Fruit fly (Drosophila melanogaster) whole organism, embryonic: ENCODE data around the gene CG33107.

Experiments
- Abd-B ChIP-seq: fragments of 200-800 bp; sonication (Bioruptor generic); optimal IDR thresholded peaks from 2 replicates; lab custom pipeline; 2018; ENCODE audit warnings: missing biosample characterization, mild to moderate bottlenecking, missing genetic modification characterization, moderate library complexity
- Atf3 ChIP-seq: fragments of 200-800 bp; sonication (Bioruptor generic); optimal IDR thresholded peaks from 3 replicates; lab custom pipeline; 2016; ENCODE audit warnings: missing biosample characterization, missing genetic modification characterization
- Bgb ChIP-seq: fragments of 200-800 bp; sonication (Bioruptor generic); IDR thresholded peaks from 2 replicates; pipeline ENCODE4 v1.3.6; 2022; ENCODE audit warnings: missing biosample characterization, missing genetic modification characterization; ENCODE audit not compliant: partially characterized antibody
- CG10147 ChIP-seq: fragments of 200-800 bp; sonication (Bioruptor generic); optimal IDR thresholded peaks from 2 replicates; lab custom pipeline; 2019; ENCODE audit warnings: missing biosample characterization, mild to moderate bottlenecking, missing genetic modification characterization, moderate library complexity
- CG10565 ChIP-seq: fragments of 200-800 bp; sonication (Bioruptor generic); optimal IDR thresholded peaks from 3 replicates; lab custom pipeline; 2016; ENCODE audit warnings: missing biosample characterization, mild to moderate bottlenecking, missing genetic modification characterization
- CG11093 ChIP-seq: fragments of 200-800 bp; sonication (Bioruptor generic); IDR thresholded peaks from 3 replicates; pipeline ENCODE4 v1.3.6; 2022; ENCODE audit warnings: missing biosample characterization, missing genetic modification characterization
- CG12104 ChIP-seq: fragments of 200-800 bp; sonication (Bioruptor generic); optimal IDR thresholded peaks from 3 replicates; lab custom pipeline; 2016; ENCODE audit warnings: missing biosample characterization, missing genetic modification characterization
- CG13775 ChIP-seq: fragments of 200-800 bp; sonication (Bioruptor generic); optimal IDR thresholded peaks from 3 replicates; lab custom pipeline; 2017; ENCODE audit warnings: missing biosample characterization, mild to moderate bottlenecking, missing genetic modification characterization
- CG14014 ChIP-seq: fragments of 200-800 bp; sonication (Bioruptor generic); IDR thresholded peaks from 2 replicates; pipeline ENCODE4 v1.3.6; 2022; ENCODE audit warnings: missing biosample characterization, missing genetic modification characterization
- CG15601 ChIP-seq: fragments of 200-800 bp; sonication (Bioruptor generic); optimal IDR thresholded peaks from 3 replicates; lab custom pipeline; 2019; ENCODE audit warnings: missing biosample characterization, mild to moderate bottlenecking, missing genetic modification characterization, moderate library complexity
- CG1603 ChIP-seq: fragments of 200-800 bp; sonication (Bioruptor generic); optimal IDR thresholded peaks from 2 replicates; lab custom pipeline; 2019; ENCODE audit warnings: missing biosample characterization, mild to moderate bottlenecking, missing genetic modification characterization, moderate library complexity
- CG17612 ChIP-seq: fragments of 200-800 bp; sonication (Bioruptor generic); IDR thresholded peaks from 2 replicates; pipeline ENCODE4 v1.3.6; 2022; ENCODE audit warnings: missing biosample characterization, missing genetic modification characterization
- CG18476 ChIP-seq: fragments of 200-800 bp; sonication (Bioruptor generic); optimal IDR thresholded peaks from 2 replicates; lab custom pipeline; 2016; ENCODE audit warnings: missing biosample characterization, mild to moderate bottlenecking, missing genetic modification characterization
- CG18599 ChIP-seq: fragments of 200-800 bp; sonication (Bioruptor generic); optimal IDR thresholded peaks from 3 replicates; lab custom pipeline; 2017; ENCODE audit warnings: missing biosample characterization, missing genetic modification characterization, mild to moderate bottlenecking, moderate library complexity, missing genetic modification reagents
- CG18764 ChIP-seq: fragments of 200-800 bp; sonication (Bioruptor generic); optimal IDR thresholded peaks from 3 replicates; lab custom pipeline; 2016; ENCODE audit warnings: missing biosample characterization, missing genetic modification characterization
- CG2116 ChIP-seq: fragments of 200-800 bp; sonication (Bioruptor generic); optimal IDR thresholded peaks from 3 replicates; lab custom pipeline; 2018; ENCODE audit warnings: missing biosample characterization, mild to moderate bottlenecking, missing genetic modification characterization
- CG3407 ChIP-seq: fragments of 200-800 bp; sonication (Bioruptor generic); optimal IDR thresholded peaks from 2 replicates; lab custom pipeline; 2018; ENCODE audit warnings: missing biosample characterization, mild to moderate bottlenecking, missing genetic modification characterization
- CG34422 ChIP-seq: fragments of 200-800 bp; sonication (Bioruptor generic); IDR thresholded peaks from 3 replicates; pipeline ENCODE4 v1.3.6; 2022; ENCODE audit warnings: missing biosample characterization, missing genetic modification characterization
- CG4328 ChIP-seq: fragments of 200-800 bp; sonication (Bioruptor generic); optimal IDR thresholded peaks from 3 replicates; lab custom pipeline; 2017; ENCODE audit warnings: missing biosample characterization, missing genetic modification reagents, missing genetic modification characterization
- CG43689 ChIP-seq: fragments of 200-800 bp; sonication (Bioruptor generic); IDR thresholded peaks from 2 replicates; pipeline ENCODE4 v1.3.6; 2022; ENCODE audit warnings: missing biosample characterization, missing genetic modification characterization
- CG5953 ChIP-seq: fragments of 200-800 bp; sonication (Bioruptor generic); IDR thresholded peaks from 2 replicates; pipeline ENCODE4 v1.3.6; 2022; ENCODE audit warnings: missing biosample characterization, missing genetic modification characterization
- CG6175 ChIP-seq: fragments of 200-800 bp; sonication (Bioruptor generic); IDR thresholded peaks from 3 replicates; pipeline ENCODE4 v1.3.6; 2022; ENCODE audit warnings: missing biosample characterization, missing genetic modification characterization
- CG9215 ChIP-seq: fragments of 200-800 bp; sonication (Bioruptor generic); IDR thresholded peaks from 2 replicates; pipeline ENCODE4 v1.3.6; 2022; ENCODE audit warnings: missing biosample characterization, missing genetic modification characterization
- CG9609 ChIP-seq: fragments of 200-800 bp; sonication (Bioruptor generic); optimal IDR thresholded peaks from 3 replicates; lab custom pipeline; 2016; ENCODE audit warnings: missing biosample characterization, missing genetic modification characterization
- CG9727 ChIP-seq: fragments of 200-800 bp; sonication (Bioruptor generic); optimal IDR thresholded peaks from 3 replicates; lab custom pipeline; 2017; ENCODE audit warnings: missing biosample characterization, mild to moderate bottlenecking, missing genetic modification characterization
- CHES-1-like ChIP-seq: fragments of 200-800 bp; sonication (Bioruptor generic); optimal IDR thresholded peaks from 2 replicates; lab custom pipeline; 2016; ENCODE audit warnings: missing biosample characterization, missing genetic modification characterization
- Dad ChIP-seq: fragments of 200-800 bp; sonication (Bioruptor generic); optimal IDR thresholded peaks from 3 replicates; lab custom pipeline; 2016; ENCODE audit warnings: missing biosample characterization, missing genetic modification characterization
- Dek ChIP-seq: fragments of 200-800 bp; sonication (Bioruptor generic); optimal IDR thresholded peaks from 3 replicates; lab custom pipeline; 2019; ENCODE audit warnings: missing biosample characterization, mild to moderate bottlenecking, missing genetic modification characterization, moderate library complexity
- Ets65A ChIP-seq: fragments of 200-800 bp; sonication (Bioruptor generic); peaks from one replicate; lab custom pipeline; 2016; ENCODE audit warnings: missing biosample characterization, missing genetic modification characterization
- Hey ChIP-seq: fragments of 200-800 bp; sonication (Bioruptor generic); optimal IDR thresholded peaks from 3 replicates; lab custom pipeline; 2018; ENCODE audit warnings: missing biosample characterization, mild to moderate bottlenecking, missing genetic modification characterization
- HmgZ ChIP-seq: fragments of 200-800 bp; sonication (Bioruptor generic); optimal IDR thresholded peaks from 2 replicates; lab custom pipeline; 2018; ENCODE audit warnings: missing biosample characterization, mild to moderate bottlenecking, missing genetic modification characterization
- Lim3 ChIP-seq: fragments of 200-800 bp; sonication (Bioruptor generic); IDR thresholded peaks from 2 replicates; pipeline ENCODE4 v1.3.6; 2022; ENCODE audit warnings: missing biosample characterization, missing genetic modification characterization
- Optix ChIP-seq: fragments of 200-800 bp; sonication (Bioruptor generic); IDR thresholded peaks from 3 replicates; pipeline ENCODE4 v1.3.6; 2022; ENCODE audit warnings: missing biosample characterization, missing genetic modification characterization
- PHDP ChIP-seq: fragments of 200-800 bp; sonication (Bioruptor generic); optimal IDR thresholded peaks from 3 replicates; lab custom pipeline; 2018; ENCODE audit warnings: missing biosample characterization, mild to moderate bottlenecking, missing genetic modification characterization, moderate library complexity
- Rfx ChIP-seq: fragments of 200-800 bp; sonication (Bioruptor generic); IDR thresholded peaks from 2 replicates; pipeline ENCODE4 v1.3.6; 2022; ENCODE audit warnings: missing biosample characterization, missing genetic modification characterization
- cato ChIP-seq: fragments of 200-800 bp; sonication (Bioruptor generic); optimal IDR thresholded peaks from 2 replicates; lab custom pipeline; 2016; ENCODE audit warnings: missing biosample characterization, missing genetic modification characterization, borderline replicate concordance
- chif ChIP-seq, 2 experiments: fragments of 200-800 bp; sonication (Bioruptor generic); optimal IDR thresholded peaks; 3 replicates each; lab custom pipeline; 2016; ENCODE audit warnings: missing biosample characterization in 2 of 2, missing genetic modification characterization in 2 of 2
- croc ChIP-seq: fragments of 200-800 bp; sonication (Bioruptor generic); conservative IDR thresholded peaks from 3 replicates; pipeline ENCODE4 v1.3.6; 2022; ENCODE audit warnings: missing biosample characterization, missing genetic modification characterization
- disco-r ChIP-seq: fragments of 200-800 bp; sonication (Bioruptor generic); optimal IDR thresholded peaks from 2 replicates; lab custom pipeline; 2016; ENCODE audit warnings: missing biosample characterization, missing genetic modification characterization
- dmrt99B ChIP-seq: fragments of 200-800 bp; sonication (Bioruptor generic); optimal IDR thresholded peaks from 2 replicates; lab custom pipeline; 2018; ENCODE audit warnings: missing biosample characterization, mild to moderate bottlenecking, missing genetic modification characterization, moderate library complexity
- eyg ChIP-seq: fragments of 200-800 bp; sonication (Bioruptor generic); optimal IDR thresholded peaks from 3 replicates; lab custom pipeline; 2016; ENCODE audit warnings: missing biosample characterization, missing genetic modification characterization
- jing ChIP-seq: fragments of 200-800 bp; sonication (Bioruptor generic); optimal IDR thresholded peaks from 2 replicates; lab custom pipeline; 2018; ENCODE audit warnings: missing biosample characterization, mild to moderate bottlenecking, missing genetic modification characterization
- jumu ChIP-seq: fragments of 200-800 bp; sonication (Bioruptor generic); optimal IDR thresholded peaks from 3 replicates; lab custom pipeline; 2016; ENCODE audit warnings: missing biosample characterization, missing genetic modification characterization
- kah ChIP-seq: fragments of 200-800 bp; sonication (Bioruptor generic); optimal IDR thresholded peaks from 2 replicates; lab custom pipeline; 2018; ENCODE audit warnings: missing biosample characterization, mild to moderate bottlenecking, missing genetic modification characterization
- phol ChIP-seq: fragments of 200-800 bp; sonication (Bioruptor generic); optimal IDR thresholded peaks from 3 replicates; lab custom pipeline; 2018; ENCODE audit warnings: missing biosample characterization, mild to moderate bottlenecking, missing genetic modification characterization, moderate library complexity
- pnt ChIP-seq: fragments of 200-800 bp; sonication (Bioruptor generic); optimal IDR thresholded peaks from 3 replicates; lab custom pipeline; 2016; ENCODE audit warnings: missing biosample characterization, missing genetic modification characterization
- ro ChIP-seq: fragments of 200-800 bp; sonication (Bioruptor generic); IDR thresholded peaks from 2 replicates; pipeline ENCODE4 v1.3.6; 2022; ENCODE audit warnings: missing biosample characterization, missing genetic modification characterization
- run ChIP-seq: fragments of 200-800 bp; sonication (Bioruptor generic); optimal IDR thresholded peaks from 3 replicates; lab custom pipeline; 2018; ENCODE audit warnings: missing biosample characterization, mild to moderate bottlenecking, missing genetic modification characterization
- vnd ChIP-seq: fragments of 200-800 bp; sonication (Bioruptor generic); IDR thresholded peaks from 3 replicates; pipeline ENCODE4 v1.3.6; 2022; ENCODE audit warnings: missing biosample characterization, missing genetic modification characterization; ENCODE audit not compliant: partially characterized antibody
- wor ChIP-seq: fragments of 200-800 bp; sonication (Bioruptor generic); IDR thresholded peaks from 2 replicates; pipeline ENCODE4 v1.3.6; 2022; ENCODE audit warnings: missing biosample characterization, missing genetic modification characterization

Gene CG33107

dm6 chr3R:22597344-22597954 lies 12.9 kb upstream of the CG33107 start (continued):
- no peak for TF ChIP-seq CG12104
- peak; percentile 87 for TF ChIP-seq CG5953 (GFP tag; lab: Robert Waterston, UW)
- peak; percentile 85 for TF ChIP-seq Ets65A (GFP tag; lab: Kevin White, UChicago)
- TF ChIP-seq CG15601 (tag; lab: Kevin White, UChicago) = no peak
- peak; percentile 26 for TF ChIP-seq CG18476
- peak; percentile 74 for TF ChIP-seq croc (GFP tag; lab: Robert Waterston, UW)
- TF ChIP-seq jumu (GFP tag; lab: Kevin White, UChicago) = peak; percentile 66
- TF ChIP-seq Dek = peak; percentile 11
- peak; percentile 67 for TF ChIP-seq Rfx (GFP tag; lab: Robert Waterston, UW)
- peak; percentile 7 for TF ChIP-seq CG13775
- 0 out of 2 replicates have a peak, but pooled peaks have one; percentile 30 for TF ChIP-seq CG43689
- TF ChIP-seq pnt = peak; percentile 68
- no peak for TF ChIP-seq Dad (GFP tag; lab: Kevin White, UChicago)
- no peak for TF ChIP-seq CHES-1-like
- no peak for TF ChIP-seq PHDP (tag; lab: Kevin White, UChicago)
- TF ChIP-seq run (tag; lab: Kevin White, UChicago) = peak; percentile 28
- no peak for TF ChIP-seq Bgb (GFP tag; lab: Robert Waterston, UW)
- peak; percentile 71 for TF ChIP-seq CG18599 (GFP tag; lab: Kevin White, UChicago)
- peak; percentile 56 to 76 for TF ChIP-seq chif (GFP tag; optimal IDR thresholded peaks at IDR 0.05; lab: Kevin White, UChicago)
- peak; percentile 54; the same call in 2 of the 3 replicates for TF ChIP-seq CG34422
- peak; percentile 45 for TF ChIP-seq cato (GFP tag; lab: Kevin White, UChicago)
- peak; percentile 70 for TF ChIP-seq CG3407
- TF ChIP-seq phol (tag; lab: Kevin White, UChicago) = peak; percentile 77
- no peak for TF ChIP-seq dmrt99B (tag; lab: Kevin White, UChicago)
- no peak for TF ChIP-seq disco-r (GFP tag; lab: Kevin White, UChicago)
- peak; percentile 2 for TF ChIP-seq CG2116
- TF ChIP-seq Optix (GFP tag; lab: Robert Waterston, UW) = peak; percentile 63; the same call in 2 of the 3 replicates
- peak; percentile 23 for TF ChIP-seq CG9609
- peak; percentile 60 for TF ChIP-seq CG9215 (GFP tag; lab: Robert Waterston, UW)
- peak; percentile 29 for TF ChIP-seq Atf3 (GFP tag; lab: Kevin White, UChicago)
- TF ChIP-seq jing = no peak
- no peak for TF ChIP-seq Hey (tag; lab: Kevin White, UChicago)
- peak; percentile 72; the same call in 2 of the 3 replicates for TF ChIP-seq CG11093 (GFP tag; lab: Robert Waterston, UW)
- no peak for TF ChIP-seq Lim3 (GFP tag; lab: Robert Waterston, UW)
- TF ChIP-seq wor (GFP tag; lab: Robert Waterston, UW) = peak; percentile 69; the same call in 1 of the 2 replicates
- no peak for TF ChIP-seq Abd-B
- no peak for TF ChIP-seq kah (GFP tag; lab: Kevin White, UChicago)
- no peak for TF ChIP-seq eyg (GFP tag; lab: Kevin White, UChicago)
- no peak for TF ChIP-seq HmgZ (tag; lab: Kevin White, UChicago)
- no peak for TF ChIP-seq CG1603 (tag; lab: Kevin White, UChicago)
- no peak for TF ChIP-seq CG10147 (GFP tag; lab: Kevin White, UChicago)
- TF ChIP-seq vnd (GFP tag; lab: Robert Waterston, UW) = no peak
- TF ChIP-seq CG14014 (GFP tag; lab: Robert Waterston, UW) = peak; percentile 76
- peak; percentile 35 for TF ChIP-seq CG9727 (GFP tag; lab: Kevin White, UChicago)
- TF ChIP-seq CG6175 = no peak
- TF ChIP-seq CG18764 (GFP tag; lab: Kevin White, UChicago) = no peak
- TF ChIP-seq ro (GFP tag; lab: Robert Waterston, UW) = peak; percentile 31; the same call in 1 of the 2 replicates
- TF ChIP-seq CG17612 = no peak
- no peak for TF ChIP-seq CG10565 (GFP tag; lab: Kevin White, UChicago)
- TF ChIP-seq CG4328 (GFP tag; lab: Kevin White, UChicago) = no peak
